Worm (Caenorhabditis elegans) whole organism, midembryonic: ENCODE data around the gene vglu-3.

Experiments
- cog-1 ChIP-seq: sonication (generic microtip); optimal IDR thresholded peaks from 2 replicates; lab custom pipeline; 2016; ENCODE audit warnings: missing genetic modification characterization, missing compliant biosample characterization
- klf-2 ChIP-seq: fragments of 200-800 bp; sonication (Bioruptor generic); conservative IDR thresholded peaks from 2 replicates; pipeline ENCODE4 v1.3.6; 2022; ENCODE audit warnings: missing genetic modification reagents, missing genetic modification characterization, missing compliant biosample characterization

DNA sequence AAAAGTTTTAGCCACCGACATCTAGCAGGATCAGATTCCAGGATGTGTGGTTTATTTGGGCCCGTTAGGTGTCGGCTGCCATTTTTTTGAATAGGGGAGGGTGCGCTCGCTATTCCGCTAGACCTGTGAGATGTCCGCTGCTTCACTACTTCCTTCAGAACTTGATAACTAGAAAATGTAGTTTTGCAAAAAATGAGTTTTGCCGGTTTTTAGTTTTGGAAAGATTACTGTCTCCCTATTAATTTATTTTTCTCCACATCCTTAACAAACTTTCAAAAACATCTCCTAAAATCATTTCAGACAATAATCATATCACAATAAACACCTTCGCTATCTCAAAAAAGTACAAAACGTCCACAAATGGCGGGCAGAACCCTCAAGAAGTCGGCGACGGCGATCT lies 5.3 kb upstream of the vglu-3 start, which contains the start of gene vglu-2:
- TF ChIP-seq klf-2 (GFP tag; lab: Robert Waterston, UW) = no peak
- TF ChIP-seq cog-1 (tag; lab: Kevin White, UChicago) = no peak
